Fruit fly (Drosophila melanogaster) Kc167 (cell line): ENCODE data around the gene CG15382.

ENCODE experiments used
- Myc ChIP-seq: fragments of >200 bp; optimal IDR thresholded peaks from 2 replicates; lab custom pipeline; 2017; ENCODE audit warnings: missing external identifiers
- Sin3A ChIP-seq: fragments of >200 bp; optimal IDR thresholded peaks from 2 replicates; lab custom pipeline; 2018; ENCODE audit warnings: missing external identifiers
- h ChIP-seq: fragments of >200 bp; optimal IDR thresholded peaks from 3 replicates; lab custom pipeline; 2018; ENCODE audit warnings: missing external identifiers
- insv ChIP-seq: fragments of >200 bp; optimal IDR thresholded peaks from 3 replicates; lab custom pipeline; 2018; ENCODE audit warnings: missing external identifiers
- psq ChIP-seq: fragments of >200 bp; optimal IDR thresholded peaks from 2 replicates; lab custom pipeline; 2017; ENCODE audit warnings: missing external identifiers
- ttk ChIP-seq: sonication (Bioruptor generic); optimal IDR thresholded peaks from 2 replicates; lab custom pipeline; 2017; ENCODE audit warnings: missing external identifiers

DNA sequence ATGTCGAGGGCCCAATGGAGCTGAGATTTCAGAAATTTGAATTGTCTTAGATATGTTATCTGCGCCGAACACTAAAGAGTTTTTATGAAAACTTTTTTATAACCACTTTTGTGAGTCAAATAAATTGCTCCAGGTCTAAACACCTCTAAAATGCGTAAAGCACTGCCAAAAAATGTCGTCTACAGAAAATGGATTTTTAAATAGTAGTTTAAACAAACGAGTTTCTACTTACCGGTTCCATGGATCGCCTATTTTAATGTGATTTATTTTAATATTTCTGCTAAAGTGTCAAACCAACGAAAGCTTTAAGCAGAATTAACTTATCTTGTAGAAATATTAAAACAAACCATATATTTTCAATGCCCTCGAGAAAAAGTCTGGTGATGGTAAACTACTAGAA, 50.5 kb downstream of the CG15382 start, which contains the start of gene CG31668:
- TF ChIP-seq ttk (no peak), Sin3A (lab: Kevin White, UChicago) (no peak), psq (no peak), insv (no peak), Myc (lab: Kevin White, UChicago) (no peak), h (lab: Kevin White, UChicago) (no peak)
